Worm (Caenorhabditis elegans) whole organism, L1 larva: ENCODE measurements around the gene bre-2.

Experiments used
- F16B12.6 ChIP-seq: fragments of 150-350 bp; optimal IDR thresholded peaks from 2 replicates; lab custom pipeline; 2014; ENCODE audit warnings: missing biosample characterization, missing genetic modification characterization
- alr-1 ChIP-seq: fragments of 200-800 bp; sonication (Bioruptor generic); optimal IDR thresholded peaks from 2 replicates; lab custom pipeline; 2018; ENCODE audit warnings: borderline replicate concordance, mild to moderate bottlenecking, missing genetic modification characterization, missing compliant biosample characterization
- ama-1 ChIP-seq: fragments of 150-350 bp; optimal IDR thresholded peaks from 2 replicates; lab custom pipeline; 2014
- ceh-63 ChIP-seq: fragments of 200-800 bp; sonication (Bioruptor generic); optimal IDR thresholded peaks from 2 replicates; lab custom pipeline; 2018; ENCODE audit warnings: mild to moderate bottlenecking, missing genetic modification characterization, missing compliant biosample characterization
- ceh-90 ChIP-seq: sonication (generic microtip); optimal IDR thresholded peaks from 2 replicates; lab custom pipeline; 2016; ENCODE audit warnings: missing genetic modification characterization, missing compliant biosample characterization
- ces-1 ChIP-seq: fragments of 150-350 bp; optimal IDR thresholded peaks from 2 replicates; lab custom pipeline; 2014; ENCODE audit warnings: missing biosample characterization, missing genetic modification reagents, missing genetic modification characterization
- dpl-1 ChIP-seq, 3 experiments: fragments of 150-350 bp in 2 of 3; sonication (generic microtip) in 1 of 3; optimal IDR thresholded peaks; 2 replicates each; lab custom pipeline; 2014 to 2017; ENCODE audit warnings: missing biosample characterization in 3 of 3, missing genetic modification characterization in 3 of 3, missing genetic modification reagents in 3 of 3
- efl-1 ChIP-seq, 4 experiments: fragments of 150-350 bp; optimal IDR thresholded peaks in 3 of 4; peaks in 1 of 4; 1 replicate in 1 of 4; 2 replicates in 3 of 4; lab custom pipeline; 2014; ENCODE audit warnings: missing biosample characterization in 2 of 4, missing genetic modification characterization in 2 of 4, missing genetic modification reagents in 2 of 4
- ets-5 ChIP-seq: fragments of 200-800 bp; sonication (Bioruptor generic); IDR thresholded peaks from 2 replicates; pipeline ENCODE4 v1.3.6; 2022; ENCODE audit warnings: missing genetic modification characterization, missing compliant biosample characterization
- fkh-10 ChIP-seq: sonication (generic microtip); optimal IDR thresholded peaks from 2 replicates; lab custom pipeline; 2017; ENCODE audit warnings: missing biosample characterization, missing genetic modification reagents, missing genetic modification characterization
- fkh-4 ChIP-seq: sonication (generic microtip); optimal IDR thresholded peaks from 2 replicates; lab custom pipeline; 2016; ENCODE audit warnings: missing compliant biosample characterization, missing genetic modification characterization, borderline replicate concordance
- isw-1 ChIP-seq: fragments of 200-800 bp; sonication (Bioruptor generic); IDR thresholded peaks from 2 replicates; pipeline ENCODE4 v1.3.6; 2022; ENCODE audit warnings: missing genetic modification characterization, missing compliant biosample characterization
- lin-14 ChIP-seq: fragments of 200-800 bp; sonication (Bioruptor generic); optimal IDR thresholded peaks from 2 replicates; lab custom pipeline; 2018; ENCODE audit warnings: mild to moderate bottlenecking, missing genetic modification characterization, moderate library complexity, missing compliant biosample characterization
- lin-15B ChIP-seq: fragments of 150-350 bp; sonication (generic microtip); optimal IDR thresholded peaks from 3 replicates; lab custom pipeline; 2014; ENCODE audit warnings: missing biosample characterization, missing genetic modification characterization
- nhr-19 ChIP-seq: fragments of 200-800 bp; sonication (Bioruptor generic); conservative IDR thresholded peaks from 2 replicates; pipeline ENCODE4 v1.3.6; 2022; ENCODE audit warnings: missing genetic modification characterization, missing compliant biosample characterization
- nhr-237 ChIP-seq: fragments of 150-350 bp; optimal IDR thresholded peaks from 2 replicates; lab custom pipeline; 2014; ENCODE audit warnings: missing biosample characterization, missing genetic modification characterization
- nhr-47 ChIP-seq: sonication (generic microtip); optimal IDR thresholded peaks from 2 replicates; lab custom pipeline; 2016; ENCODE audit warnings: mild to moderate bottlenecking, missing genetic modification characterization, moderate library complexity, missing compliant biosample characterization
- nhr-71 ChIP-seq: sonication (generic microtip); optimal IDR thresholded peaks from 2 replicates; lab custom pipeline; 2016; ENCODE audit warnings: mild to moderate bottlenecking, missing genetic modification characterization, moderate library complexity, missing compliant biosample characterization
- pag-3 ChIP-seq: sonication (generic microtip); optimal IDR thresholded peaks from 2 replicates; lab custom pipeline; 2017; ENCODE audit warnings: missing genetic modification characterization, mild to moderate bottlenecking, missing compliant biosample characterization, antibody characterized with exemption, borderline replicate concordance; ENCODE audit not compliant: insufficient read depth
- skn-1 ChIP-seq: fragments of 150-350 bp; optimal IDR thresholded peaks from 2 replicates; lab custom pipeline; 2014; ENCODE audit warnings: missing biosample characterization, missing genetic modification characterization
- snpc-4 ChIP-seq: fragments of 150-350 bp; optimal IDR thresholded peaks from 2 replicates; lab custom pipeline; 2014; ENCODE audit warnings: missing biosample characterization, missing genetic modification characterization
- swsn-7 ChIP-seq: sonication (generic microtip); optimal IDR thresholded peaks from 2 replicates; lab custom pipeline; 2016; ENCODE audit warnings: missing genetic modification characterization, missing compliant biosample characterization
- tbx-2 ChIP-seq: sonication (generic microtip); optimal IDR thresholded peaks from 2 replicates; lab custom pipeline; 2016; ENCODE audit warnings: missing genetic modification characterization, missing compliant biosample characterization
- unc-30 ChIP-seq: sonication (generic microtip); optimal IDR thresholded peaks from 2 replicates; lab custom pipeline; 2017; ENCODE audit warnings: missing biosample characterization, missing genetic modification characterization
- unc-62 ChIP-seq: fragments of 150-350 bp; optimal IDR thresholded peaks from 2 replicates; lab custom pipeline; 2014; ENCODE audit warnings: missing biosample characterization, missing genetic modification reagents, missing genetic modification characterization
- unc-86 ChIP-seq: sonication (generic microtip); optimal IDR thresholded peaks from 2 replicates; lab custom pipeline; 2016; ENCODE audit warnings: missing genetic modification characterization, missing compliant biosample characterization
- vab-15 ChIP-seq: sonication (generic microtip); optimal IDR thresholded peaks from 2 replicates; lab custom pipeline; 2017; ENCODE audit warnings: missing genotype, mild to moderate bottlenecking, missing genetic modification characterization, missing compliant biosample characterization
- ztf-11 ChIP-seq, 2 experiments: sonication (generic microtip); optimal IDR thresholded peaks; 2 replicates each; lab custom pipeline; 2016 to 2017; ENCODE audit warnings: missing genetic modification characterization in 2 of 2, missing biosample characterization in 1 of 2, missing compliant biosample characterization in 1 of 2

The bre-2 gene

ce11 chrIII:13152697-13153391 lies 13.4 kb upstream of the bre-2 start, which contains the start of gene Y39E4B.10 (continued):
- peak; percentile 18 for TF ChIP-seq snpc-4 (tag; lab: Kevin White, UChicago)
- TF ChIP-seq dpl-1 (GFP tag; optimal IDR thresholded peaks at IDR 0.05; lab: Kevin White, UChicago) = peak; percentile 63 to 71 (median 66)
- TF ChIP-seq swsn-7 = peak; percentile 51
- no peak for TF ChIP-seq alr-1 (tag; lab: Kevin White, UChicago)
- no peak for TF ChIP-seq unc-62 (GFP tag; lab: Kevin White, UChicago)
- peak; percentile 12 for TF ChIP-seq nhr-19
- no peak for TF ChIP-seq ztf-11 (tag; optimal IDR thresholded peaks at IDR 0.05; lab: Kevin White, UChicago)
- peak; percentile 64 for TF ChIP-seq lin-15B (tag; lab: Kevin White, UChicago)

ce11 chrIII:13151765-13152164 lies 12.3 kb upstream of the bre-2 start:
- TF ChIP-seq pag-3 (tag; lab: Kevin White, UChicago) (no peak), dpl-1 (GFP tag; optimal IDR thresholded peaks at IDR 0.05; lab: Kevin White, UChicago) (peak in 1 of 3 experiments; percentile 1)

ce11 chrIII:13131220-13131619 lies 8.2 kb downstream of the bre-2 start:
- no peak for TF ChIP-seq ceh-90 (tag; lab: Kevin White, UChicago)
- TF ChIP-seq ets-5 = no peak
- TF ChIP-seq nhr-47 = peak; percentile 10
- TF ChIP-seq tbx-2 = peak; percentile 23
- TF ChIP-seq efl-1 (optimal IDR thresholded peaks at IDR 0.05; lab: Kevin White, UChicago) = peak in 1 of 2 experiments; percentile 2
- TF ChIP-seq efl-1 (GFP tag; optimal IDR thresholded peaks at IDR 0.05 in 1 of 2; lab: Kevin White, UChicago) = no peak
- TF ChIP-seq unc-86 (tag; lab: Kevin White, UChicago) = peak; percentile 26
- no peak for TF ChIP-seq fkh-4 (tag; lab: Kevin White, UChicago)
- TF ChIP-seq ces-1 (GFP tag; lab: Kevin White, UChicago) = peak; percentile 68
- TF ChIP-seq, all 84 proteins: peak for 5

DNA sequence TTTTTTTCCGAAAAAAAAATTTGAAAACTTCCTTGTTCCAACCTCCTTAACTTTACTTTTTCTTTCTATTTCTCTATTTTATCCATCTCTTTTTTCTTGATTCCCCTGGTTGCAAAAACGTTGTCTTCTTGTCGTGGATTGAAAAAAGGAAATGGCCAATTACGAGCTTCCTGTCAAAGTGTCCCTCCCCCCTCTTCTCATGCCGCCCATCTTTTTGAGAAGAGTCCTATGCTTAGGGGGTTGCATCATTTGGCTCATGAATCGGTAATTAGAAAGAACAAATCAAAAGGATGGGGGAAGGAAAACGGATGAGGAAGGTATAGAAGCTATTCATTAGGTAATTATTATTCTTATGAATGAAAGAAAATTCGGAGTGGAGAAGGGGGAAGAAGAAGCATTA lies 12.3 kb downstream of the bre-2 start:
- TF ChIP-seq fkh-10 (peak; percentile 49), unc-86 (tag; lab: Kevin White, UChicago) (peak; percentile 45), nhr-47 (peak; percentile 9), isw-1 (GFP tag; lab: Robert Waterston, UW) (no peak), ama-1 (lab: Kevin White, UChicago) (no peak), vab-15 (tag; lab: Kevin White, UChicago) (no peak), lin-14 (GFP tag; lab: Kevin White, UChicago) (peak; percentile 82), tbx-2 (peak; percentile 13), unc-30 (no peak), ceh-63 (GFP tag; lab: Kevin White, UChicago) (peak; percentile 3), ces-1 (GFP tag; lab: Kevin White, UChicago) (peak; percentile 49), skn-1 (tag; lab: Kevin White, UChicago) (no peak), alr-1 (tag; lab: Kevin White, UChicago) (no peak), F16B12.6 (no peak), ztf-11 (tag; optimal IDR thresholded peaks at IDR 0.05; lab: Kevin White, UChicago) (no peak)

DNA sequence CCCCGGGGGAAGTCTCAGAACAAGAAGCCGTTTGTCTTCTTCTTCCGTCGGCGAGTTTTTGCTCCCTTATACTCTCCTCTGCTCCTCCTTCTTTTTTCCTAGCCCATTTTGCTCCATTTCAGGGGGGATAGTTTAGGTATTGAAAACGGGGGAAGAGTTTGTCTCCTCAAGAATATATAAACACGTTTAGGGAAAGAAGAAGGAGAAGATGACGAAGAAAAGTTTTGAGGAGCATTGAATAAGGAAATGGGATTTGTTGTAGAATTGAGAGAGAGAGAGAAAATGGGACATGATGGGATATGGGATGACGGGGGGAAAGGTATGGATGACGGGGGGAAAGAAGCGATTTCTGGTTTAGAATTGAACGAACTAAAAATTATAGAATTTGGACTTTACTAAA lies 16.0 kb downstream of the bre-2 start:
- no peak for TF ChIP-seq nhr-237 (tag; lab: Kevin White, UChicago)
- TF ChIP-seq vab-15 (tag; lab: Kevin White, UChicago) = no peak
- TF ChIP-seq ceh-90 (tag; lab: Kevin White, UChicago) = no peak
- TF ChIP-seq lin-14 (GFP tag; lab: Kevin White, UChicago) = peak; percentile 63
- TF ChIP-seq fkh-10 = peak; percentile 76
- TF ChIP-seq nhr-71 = no peak
- peak; percentile 21 for TF ChIP-seq ces-1 (GFP tag; lab: Kevin White, UChicago)
- TF ChIP-seq, all 84 proteins: peak for 3

DNA sequence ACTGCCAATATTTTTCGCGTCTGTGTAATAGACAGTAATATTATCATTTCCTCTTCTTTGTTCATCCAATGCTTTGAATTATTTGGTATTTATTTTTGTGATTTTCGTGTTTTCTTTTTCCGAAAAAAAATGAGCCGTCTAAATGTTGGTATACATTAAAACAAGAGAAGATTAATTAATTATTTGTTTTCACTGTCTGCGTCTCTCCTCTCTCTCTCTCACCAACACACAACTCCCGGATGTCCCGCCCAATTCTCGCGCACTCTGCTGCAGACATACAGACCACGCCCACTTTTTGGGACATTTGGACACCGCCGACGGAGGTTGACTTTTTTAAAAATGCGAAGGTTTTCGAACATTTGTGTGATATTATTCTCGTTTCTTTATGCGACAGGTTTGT lies 19.9 kb downstream of the bre-2 start, which contains the start of gene zig-8:
Gene zig-8, plus strand, starts transcription at position 301 of the 400 bp plus-strand sequence.
- no peak for TF ChIP-seq swsn-7
- TF ChIP-seq unc-86 (tag; lab: Kevin White, UChicago) = peak; percentile 37
- no peak for TF ChIP-seq efl-1 (optimal IDR thresholded peaks at IDR 0.05; lab: Kevin White, UChicago)
- peak in 1 of 2 experiments; percentile 66 for TF ChIP-seq efl-1 (GFP tag; optimal IDR thresholded peaks at IDR 0.05 in 1 of 2; lab: Kevin White, UChicago)
